Fruit fly (Drosophila melanogaster) whole organism, pupa: ENCODE results near the gene enc.

Source experiments
- CG10348 ChIP-seq: fragments of 200-800 bp; sonication (Bioruptor generic); IDR thresholded peaks from 2 replicates; pipeline ENCODE4 v1.3.6; 2022; ENCODE audit warnings: missing biosample characterization, missing genetic modification characterization
- CG12605 ChIP-seq: fragments of 200-800 bp; sonication (Bioruptor generic); IDR thresholded peaks from 2 replicates; pipeline ENCODE4 v1.3.6; 2022; ENCODE audit warnings: missing biosample characterization, missing genetic modification characterization
- CG13204 ChIP-seq: fragments of 200-800 bp; sonication (Bioruptor generic); optimal IDR thresholded peaks from 2 replicates; lab custom pipeline; 2018; ENCODE audit warnings: missing biosample characterization, mild to moderate bottlenecking, missing genetic modification characterization, moderate library complexity
- CG14655 ChIP-seq: fragments of 200-800 bp; sonication (Bioruptor generic); optimal IDR thresholded peaks from 3 replicates; lab custom pipeline; 2017; ENCODE audit warnings: mild to moderate bottlenecking, missing biosample characterization, missing genetic modification reagents, missing genetic modification characterization
- CG15710 ChIP-seq: fragments of 200-800 bp; sonication (Bioruptor generic); optimal IDR thresholded peaks from 2 replicates; lab custom pipeline; 2018; ENCODE audit warnings: missing biosample characterization, mild to moderate bottlenecking, missing genetic modification characterization, moderate library complexity
- CG17806 ChIP-seq: fragments of 200-800 bp; sonication (Bioruptor generic); optimal IDR thresholded peaks from 2 replicates; lab custom pipeline; 2018; ENCODE audit warnings: missing biosample characterization, mild to moderate bottlenecking, missing genetic modification characterization, moderate library complexity
- CG32121 ChIP-seq: fragments of 200-800 bp; sonication (Bioruptor generic); IDR thresholded peaks from 2 replicates; pipeline ENCODE4 v1.3.6; 2022; ENCODE audit warnings: missing biosample characterization, missing genetic modification characterization
- CG34367 ChIP-seq: fragments of 200-800 bp; sonication (Bioruptor generic); optimal IDR thresholded peaks from 2 replicates; lab custom pipeline; 2018; ENCODE audit warnings: missing biosample characterization, mild to moderate bottlenecking, missing genetic modification characterization
- CG4496 ChIP-seq: fragments of 200-800 bp; sonication (Bioruptor generic); IDR thresholded peaks from 3 replicates; pipeline ENCODE4 v1.3.6; 2022; ENCODE audit warnings: missing biosample characterization, missing genetic modification characterization
- CG8159 ChIP-seq: fragments of 200-800 bp; sonication (Bioruptor generic); optimal IDR thresholded peaks from 3 replicates; lab custom pipeline; 2018; ENCODE audit warnings: missing biosample characterization, mild to moderate bottlenecking, missing genetic modification characterization, moderate library complexity
- CG8301 ChIP-seq: fragments of 200-800 bp; sonication (Bioruptor generic); optimal IDR thresholded peaks from 2 replicates; lab custom pipeline; 2018; ENCODE audit warnings: missing biosample characterization, mild to moderate bottlenecking, missing genetic modification characterization
- CG9948 ChIP-seq: fragments of 200-800 bp; sonication (Bioruptor generic); optimal IDR thresholded peaks from 2 replicates; lab custom pipeline; 2018; ENCODE audit warnings: missing biosample characterization, mild to moderate bottlenecking, missing genetic modification characterization, moderate library complexity
- D1 ChIP-seq: fragments of 200-800 bp; sonication (Bioruptor generic); optimal IDR thresholded peaks from 2 replicates; lab custom pipeline; 2018; ENCODE audit warnings: missing biosample characterization, mild to moderate bottlenecking, missing genetic modification characterization, moderate library complexity
- EcR ChIP-seq: fragments of 200-800 bp; sonication (Bioruptor generic); optimal IDR thresholded peaks from 3 replicates; lab custom pipeline; 2019; ENCODE audit warnings: missing biosample characterization, missing genetic modification characterization, mild to moderate bottlenecking, moderate library complexity, missing genetic modification reagents
- Ets98B ChIP-seq: fragments of 200-800 bp; sonication (Bioruptor generic); IDR thresholded peaks from 2 replicates; pipeline ENCODE4 v1.3.6; 2022; ENCODE audit warnings: missing biosample characterization, missing genetic modification characterization
- Pif1A ChIP-seq: fragments of 200-800 bp; sonication (Bioruptor generic); optimal IDR thresholded peaks from 3 replicates; lab custom pipeline; 2016; ENCODE audit warnings: missing biosample characterization, missing genetic modification characterization
- Pif1B ChIP-seq: fragments of 200-800 bp; sonication (Bioruptor generic); optimal IDR thresholded peaks from 3 replicates; lab custom pipeline; 2016; ENCODE audit warnings: missing biosample characterization, missing genetic modification characterization
- Snoo ChIP-seq: fragments of 200-800 bp; sonication (Bioruptor generic); optimal IDR thresholded peaks from 3 replicates; lab custom pipeline; 2017; ENCODE audit warnings: missing biosample characterization, mild to moderate bottlenecking, missing genetic modification characterization, inconsistent platforms
- fd96Ca ChIP-seq: fragments of 200-800 bp; sonication (Bioruptor generic); IDR thresholded peaks from 3 replicates; pipeline ENCODE4 v1.3.6; 2022; ENCODE audit warnings: missing biosample characterization, missing genetic modification characterization
- gl ChIP-seq: fragments of 200-800 bp; sonication (Bioruptor generic); optimal IDR thresholded peaks from 2 replicates; lab custom pipeline; 2018; ENCODE audit warnings: missing biosample characterization, mild to moderate bottlenecking, missing genetic modification characterization
- rn ChIP-seq: fragments of 200-800 bp; sonication (Bioruptor generic); IDR thresholded peaks from 2 replicates; pipeline ENCODE4 v1.3.6; 2022; ENCODE audit warnings: missing biosample characterization, missing genetic modification characterization

Gene enc

DNA sequence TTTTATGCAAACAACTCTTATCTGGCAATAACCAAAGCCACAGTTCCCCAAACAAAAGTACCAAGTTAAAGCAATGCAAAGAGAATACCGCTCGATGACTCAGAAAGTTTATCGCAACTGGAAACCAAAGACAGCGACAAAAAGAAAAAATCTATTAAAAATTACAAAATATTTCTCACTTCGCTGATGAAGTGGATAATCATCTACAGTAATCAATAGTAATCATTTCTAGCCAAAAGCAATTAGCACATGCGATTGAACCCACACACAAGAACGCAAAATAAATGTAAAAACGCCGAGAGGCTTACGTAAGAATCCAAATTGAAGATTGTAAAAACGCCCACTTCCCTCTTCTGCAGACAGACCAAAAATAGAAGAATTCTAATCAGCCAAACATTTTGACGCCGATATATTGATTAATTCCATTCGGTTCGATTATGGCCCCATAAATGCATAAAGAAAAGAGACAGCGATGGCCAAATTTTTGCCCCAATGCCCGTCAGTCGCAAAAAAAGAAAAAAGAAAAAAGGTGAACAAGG is 41.9 kb upstream of the enc start:
- no peak for TF ChIP-seq CG10348 (GFP tag; lab: Robert Waterston, UW)
- TF ChIP-seq CG15710 (tag; lab: Kevin White, UChicago): no peak
- no peak for TF ChIP-seq CG9948 (tag; lab: Kevin White, UChicago)
- no peak for TF ChIP-seq Pif1A (GFP tag; lab: Kevin White, UChicago)
- no peak for TF ChIP-seq CG32121 (GFP tag; lab: Robert Waterston, UW)
- TF ChIP-seq Ets98B: no peak
- TF ChIP-seq CG12605 (GFP tag; lab: Robert Waterston, UW): no peak
- TF ChIP-seq rn: no peak
- no peak for TF ChIP-seq CG4496
- no peak for TF ChIP-seq Pif1B (GFP tag; lab: Kevin White, UChicago)
- no peak for TF ChIP-seq CG8159 (tag; lab: Kevin White, UChicago)
- TF ChIP-seq CG8301 (tag; lab: Kevin White, UChicago): no peak
- no peak for TF ChIP-seq Snoo
- no peak for TF ChIP-seq fd96Ca (GFP tag; lab: Robert Waterston, UW)
- no peak for TF ChIP-seq D1 (tag; lab: Kevin White, UChicago)
- no peak for TF ChIP-seq gl

DNA sequence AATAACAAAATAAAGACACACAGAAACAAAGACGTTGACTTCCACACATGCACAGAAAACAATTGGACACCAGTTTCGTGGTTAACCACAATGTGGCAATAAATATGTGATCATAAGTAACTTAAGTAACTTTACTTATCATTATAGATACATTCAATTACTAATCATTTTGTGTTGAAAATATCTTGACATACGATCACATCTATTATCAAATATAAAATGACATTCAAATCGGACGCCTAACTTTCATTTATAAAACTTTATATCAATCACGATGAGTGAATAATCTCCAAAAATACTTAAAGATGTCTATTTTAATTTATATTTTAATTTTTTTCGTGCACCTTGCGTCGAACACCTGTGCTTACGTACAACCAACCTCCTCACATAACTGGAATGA is 40.0 kb upstream of the enc start:
- peak; percentile 25 for TF ChIP-seq CG14655
- no peak for TF ChIP-seq rn
- no peak for TF ChIP-seq CG32121 (GFP tag; lab: Robert Waterston, UW)
- TF ChIP-seq fd96Ca (GFP tag; lab: Robert Waterston, UW): no peak
- TF ChIP-seq D1 (tag; lab: Kevin White, UChicago): no peak
- TF ChIP-seq CG9948 (tag; lab: Kevin White, UChicago): no peak
- no peak for TF ChIP-seq Pif1B (GFP tag; lab: Kevin White, UChicago)
- TF ChIP-seq gl: no peak
- no peak for TF ChIP-seq Pif1A (GFP tag; lab: Kevin White, UChicago)
- no peak for TF ChIP-seq CG15710 (tag; lab: Kevin White, UChicago)
- no peak for TF ChIP-seq CG12605 (GFP tag; lab: Robert Waterston, UW)
- peak; percentile 29 for TF ChIP-seq CG8159 (tag; lab: Kevin White, UChicago)
- TF ChIP-seq CG34367 (tag; lab: Kevin White, UChicago): no peak
- TF ChIP-seq CG8301 (tag; lab: Kevin White, UChicago): peak; percentile 13
- 0 out of 3 replicates have a peak, but pooled peaks have one; percentile 29 for TF ChIP-seq CG4496
- no peak for TF ChIP-seq CG10348 (GFP tag; lab: Robert Waterston, UW)
- TF ChIP-seq CG13204 (GFP tag; lab: Kevin White, UChicago): no peak
- TF ChIP-seq Snoo: no peak
- TF ChIP-seq CG17806 (tag; lab: Kevin White, UChicago): peak; percentile 23
- TF ChIP-seq EcR (GFP tag; lab: Kevin White, UChicago): no peak
- TF ChIP-seq Ets98B: 0 out of 2 replicates have a peak, but pooled peaks have one; percentile 12

DNA sequence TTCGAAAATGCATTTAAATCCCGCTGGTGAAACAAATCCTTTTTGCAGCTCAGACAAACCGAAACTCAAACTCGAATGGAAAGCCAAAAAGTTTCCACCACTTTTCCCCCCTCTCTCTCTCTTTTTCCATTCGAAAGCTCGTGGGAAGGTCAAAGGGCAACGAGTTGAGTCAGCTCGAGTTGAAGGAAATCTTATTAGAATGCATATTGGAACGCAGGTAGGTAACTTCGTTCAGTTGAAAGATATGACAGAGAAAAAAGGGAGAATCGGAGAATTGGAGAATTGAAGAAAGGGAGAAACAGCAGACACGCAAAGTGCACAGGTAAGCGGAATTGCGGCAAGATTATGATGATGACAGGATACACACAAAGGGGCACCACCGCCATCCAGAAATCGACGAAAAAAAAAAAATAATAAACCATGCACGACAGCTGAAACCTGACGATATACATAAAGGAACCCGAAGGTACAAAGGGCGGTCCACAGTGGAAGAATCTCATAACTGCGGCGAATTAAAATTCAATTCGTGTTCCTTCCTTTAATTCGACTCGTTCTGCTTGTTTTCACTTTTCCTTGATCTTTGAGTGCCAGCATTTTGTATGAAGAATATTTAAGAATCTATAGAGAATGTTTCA is 35.8 kb upstream of the enc start:
- TF ChIP-seq CG10348 (GFP tag; lab: Robert Waterston, UW) (no peak), Ets98B (no peak), CG13204 (GFP tag; lab: Kevin White, UChicago) (no peak), Snoo (no peak), CG4496 (no peak), Pif1B (GFP tag; lab: Kevin White, UChicago) (no peak), CG8301 (tag; lab: Kevin White, UChicago) (no peak), EcR (GFP tag; lab: Kevin White, UChicago) (peak; percentile 34), CG17806 (tag; lab: Kevin White, UChicago) (no peak), gl (peak; percentile 19), CG34367 (tag; lab: Kevin White, UChicago) (no peak), fd96Ca (GFP tag; lab: Robert Waterston, UW) (no peak), CG15710 (tag; lab: Kevin White, UChicago) (no peak), CG32121 (GFP tag; lab: Robert Waterston, UW) (no peak), Pif1A (GFP tag; lab: Kevin White, UChicago) (no peak), rn (no peak), CG14655 (no peak), CG9948 (tag; lab: Kevin White, UChicago) (no peak), CG12605 (GFP tag; lab: Robert Waterston, UW) (no peak), D1 (tag; lab: Kevin White, UChicago) (no peak), CG8159 (tag; lab: Kevin White, UChicago) (peak; percentile 19)

DNA sequence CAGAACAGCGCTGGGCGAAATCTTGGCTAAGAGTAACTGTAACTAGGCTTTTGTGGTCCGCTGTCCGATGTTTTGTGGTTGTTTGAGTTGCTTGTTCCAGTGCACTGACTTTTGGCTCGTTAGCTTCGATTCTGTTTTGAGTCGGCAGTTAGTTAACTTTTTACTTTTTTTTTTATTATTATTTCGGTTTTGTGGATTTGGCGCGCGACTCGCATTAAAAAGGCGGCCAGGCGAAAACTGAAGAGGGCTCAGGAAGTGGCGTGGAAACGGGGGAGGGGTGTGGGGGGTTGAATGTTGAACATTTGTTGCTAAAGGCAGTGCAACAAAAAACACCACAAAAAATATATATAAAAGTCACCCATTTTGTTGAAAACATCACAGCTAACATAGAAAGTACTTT is 35.0 kb upstream of the enc start:
- no peak for TF ChIP-seq CG8301 (tag; lab: Kevin White, UChicago)
- TF ChIP-seq Pif1B (GFP tag; lab: Kevin White, UChicago): no peak
- no peak for TF ChIP-seq fd96Ca (GFP tag; lab: Robert Waterston, UW)
- TF ChIP-seq CG4496: no peak
- TF ChIP-seq CG32121 (GFP tag; lab: Robert Waterston, UW): no peak
- no peak for TF ChIP-seq gl
- TF ChIP-seq CG8159 (tag; lab: Kevin White, UChicago): no peak
- no peak for TF ChIP-seq Pif1A (GFP tag; lab: Kevin White, UChicago)
- TF ChIP-seq EcR (GFP tag; lab: Kevin White, UChicago): no peak
- no peak for TF ChIP-seq rn
- TF ChIP-seq CG12605 (GFP tag; lab: Robert Waterston, UW): no peak
- TF ChIP-seq CG17806 (tag; lab: Kevin White, UChicago): no peak
- TF ChIP-seq CG13204 (GFP tag; lab: Kevin White, UChicago): no peak
- TF ChIP-seq CG34367 (tag; lab: Kevin White, UChicago): no peak
- TF ChIP-seq Ets98B: no peak
- no peak for TF ChIP-seq Snoo
- no peak for TF ChIP-seq CG15710 (tag; lab: Kevin White, UChicago)

DNA sequence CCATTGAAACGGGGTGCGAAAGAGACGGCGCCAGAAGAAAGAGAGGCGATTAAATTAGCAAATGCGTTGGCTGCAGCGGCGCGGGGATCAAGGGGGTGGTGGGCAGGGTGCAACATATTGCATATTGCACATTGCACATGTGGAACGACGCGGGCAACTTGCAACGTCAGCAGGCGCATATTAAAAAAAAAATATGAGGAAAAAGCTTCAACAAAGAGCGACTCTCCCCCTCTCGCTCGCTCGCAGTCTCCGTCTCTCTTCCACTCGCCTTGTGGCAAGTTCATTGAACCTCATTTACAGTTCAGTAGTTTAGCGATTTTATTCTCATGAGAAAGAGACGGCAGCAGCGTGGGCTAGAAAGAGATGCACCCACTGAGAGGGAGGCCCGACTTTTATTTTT is 34.5 kb upstream of the enc start:
- TF ChIP-seq CG10348 (GFP tag; lab: Robert Waterston, UW) (no peak), Pif1B (GFP tag; lab: Kevin White, UChicago) (no peak), CG8159 (tag; lab: Kevin White, UChicago) (no peak), EcR (GFP tag; lab: Kevin White, UChicago) (peak; percentile 95), CG12605 (GFP tag; lab: Robert Waterston, UW) (no peak), CG34367 (tag; lab: Kevin White, UChicago) (no peak), Snoo (no peak), fd96Ca (GFP tag; lab: Robert Waterston, UW) (peak; percentile 63; the same call in 2 of the 3 replicates), D1 (tag; lab: Kevin White, UChicago) (no peak), CG15710 (tag; lab: Kevin White, UChicago) (no peak), CG32121 (GFP tag; lab: Robert Waterston, UW) (0 out of 2 replicates have a peak, but pooled peaks have one; percentile 13), Ets98B (peak; percentile 49), CG13204 (GFP tag; lab: Kevin White, UChicago) (peak; percentile 32), CG14655 (no peak), rn (0 out of 2 replicates have a peak, but pooled peaks have one; percentile 7), CG8301 (tag; lab: Kevin White, UChicago) (no peak), Pif1A (GFP tag; lab: Kevin White, UChicago) (no peak), CG9948 (tag; lab: Kevin White, UChicago) (no peak), CG17806 (tag; lab: Kevin White, UChicago) (no peak), gl (no peak), CG4496 (peak; percentile 63)
